In genomic region chrII:7478487-7479234, ce11 we compare ENCODE assay signal across 1 worm cellular context.
TF ChIP-seq lines count a peak whose summit lies in the region.

aka-1 (minus strand) TSS chrII:7478537.
ubc-6 (plus strand) TSS chrII:7479187.

TF ChIP-seq in whole organism, L4 larva, 104 proteins besides CTCF, POLR2A, EP300 and RAD21 (continued from another document):
- TF ChIP-seq spr-1 (tag; optimal IDR thresholded peaks at IDR 0.05; lab: Kevin White, UChicago) (peak; percentile 86), madf-5 (GFP tag; IDR thresholded peaks at IDR 0.05; lab: Robert Waterston, UW) (peak; percentile 34 to 85; a peak in 2 of 4 replicates), F37D6.2 (tag; optimal IDR thresholded peaks at IDR 0.05; lab: Kevin White, UChicago) (peak; percentile 78), egl-43 (GFP tag; IDR thresholded peaks at IDR 0.05; lab: Robert Waterston, UW) (peak; percentile 95), T26A8.4 (GFP tag; IDR thresholded peaks at IDR 0.05; lab: Robert Waterston, UW) (peak; percentile 95), Y75B8A.6 (GFP tag; IDR thresholded peaks at IDR 0.05; lab: Robert Waterston, UW) (peak; percentile 72), fkh-10 (GFP tag; optimal IDR thresholded peaks at IDR 0.05; lab: Kevin White, UChicago) (peak; percentile 47), ztf-7 (tag; optimal IDR thresholded peaks at IDR 0.05; lab: Kevin White, UChicago) (peak; percentile 14), arid-1 (GFP tag; conservative IDR thresholded peaks at IDR 0.05; lab: Robert Waterston, UW) (peak; percentile 95), ceh-44 (GFP tag; IDR thresholded peaks at IDR 0.05; lab: Robert Waterston, UW) (peak; percentile 88), lsy-2 (tag; optimal IDR thresholded peaks at IDR 0.05; lab: Kevin White, UChicago) (peak; percentile 72 to 86), lin-29 (GFP tag; IDR thresholded peaks at IDR 0.05; lab: Robert Waterston, UW) (peak; percentile 80), gei-8 (GFP tag; optimal IDR thresholded peaks at IDR 0.05; lab: Kevin White, UChicago) (peak; percentile 11), nhr-11 (tag; optimal IDR thresholded peaks at IDR 0.05; lab: Kevin White, UChicago) (peak; percentile 72), jun-1 (tag; optimal IDR thresholded peaks at IDR 0.05; lab: Kevin White, UChicago) (peak; percentile 21), nhr-76 (tag; optimal IDR thresholded peaks at IDR 0.05; lab: Kevin White, UChicago) (peak; percentile 8), zip-11 (GFP tag; IDR thresholded peaks at IDR 0.05; lab: Robert Waterston, UW) (no peak), madf-9 (GFP tag; conservative IDR thresholded peaks at IDR 0.05; lab: Robert Waterston, UW) (peak; percentile 91), F10B5.3 (tag; optimal IDR thresholded peaks at IDR 0.05; lab: Kevin White, UChicago) (no peak), F44E2.7 (GFP tag; IDR thresholded peaks at IDR 0.05; lab: Robert Waterston, UW) (0 out of 2 replicates have a peak, but pooled peaks have one; percentile 24), F49E8.2 (tag; optimal IDR thresholded peaks at IDR 0.05; lab: Kevin White, UChicago; ENCODE audit: borderline replicate concordance) (peak; percentile 78), skn-1 (tag; optimal IDR thresholded peaks at IDR 0.05; lab: Kevin White, UChicago) (no peak), dmd-8 (GFP tag; IDR thresholded peaks at IDR 0.05; lab: Robert Waterston, UW) (peak; percentile 71; the same call in 1 of the 2 replicates), duxl-1 (tag; optimal IDR thresholded peaks at IDR 0.05; lab: Kevin White, UChicago; ENCODE audit: poor library complexity) (peak; percentile 49), ceh-20 (GFP tag; IDR thresholded peaks at IDR 0.05; lab: Robert Waterston, UW) (peak; percentile 95), unc-62 (GFP tag; optimal IDR thresholded peaks at IDR 0.05 in 1 of 2; lab: Kevin White, UChicago) (peak in 1 of 2 experiments; percentile 90), unc-62 (tag; optimal IDR thresholded peaks at IDR 0.05; lab: Kevin White, UChicago) (no peak), lin-38 (GFP tag; IDR thresholded peaks at IDR 0.05; lab: Robert Waterston, UW) (peak; percentile 95), daf-19 (GFP tag; conservative IDR thresholded peaks at IDR 0.05; lab: Robert Waterston, UW) (peak; percentile 95), nhr-102 (tag; optimal IDR thresholded peaks at IDR 0.05; lab: Kevin White, UChicago) (peak; percentile 89), nhr-111 (GFP tag; optimal IDR thresholded peaks at IDR 0.05; lab: Kevin White, UChicago) (no peak), daf-8 (GFP tag; IDR thresholded peaks at IDR 0.05; lab: Robert Waterston, UW) (no peak), tra-1 (GFP tag; IDR thresholded peaks at IDR 0.05; lab: Robert Waterston, UW) (peak; percentile 96), nhr-237 (tag; optimal IDR thresholded peaks at IDR 0.05; lab: Kevin White, UChicago) (no peak), hmg-1.1 (GFP tag; IDR thresholded peaks at IDR 0.05; lab: Robert Waterston, UW) (peak; percentile 91), mxl-2 (GFP tag; conservative IDR thresholded peaks at IDR 0.05; lab: Robert Waterston, UW) (peak; percentile 70; the same call in 1 of the 2 replicates), nhr-6 (tag; optimal IDR thresholded peaks at IDR 0.05; lab: Kevin White, UChicago) (peak; percentile 22)
